Worm (Caenorhabditis elegans): ENCODE measurements around the gene Y45F3A.8.

The Y45F3A.8 gene

ce11 chrIII:10595066-10595465, 2.4 kb upstream of the Y45F3A.8 start, which contains the start of gene Y45F3A.9:
TSS of gene Y45F3A.9 (minus strand) at chrIII:10595166.
- TF ChIP-seq gei-8 (GFP tag; optimal IDR thresholded peaks at IDR 0.05) (no peak), ama-1 (optimal IDR thresholded peaks at IDR 0.05) (peak; percentile 37), aha-1 (tag) (peak; percentile 31), zfp-3 (GFP tag; conservative IDR thresholded peaks at IDR 0.05) (no peak)

- TF ChIP-seq lin-13 (GFP tag; optimal IDR thresholded peaks at IDR 0.05) (no peak), Y48G9A.11 (GFP tag; IDR thresholded peaks at IDR 0.05) (no peak), madf-9 (GFP tag; conservative IDR thresholded peaks at IDR 0.05) (no peak), mep-1 (tag; optimal IDR thresholded peaks at IDR 0.05) (no peak), aha-1 (tag) (peak; percentile 30), F10B5.3 (tag; optimal IDR thresholded peaks at IDR 0.05) (no peak), tra-1 (GFP tag; IDR thresholded peaks at IDR 0.05) (no peak), set-16 (GFP tag; IDR thresholded peaks at IDR 0.05) (peak; percentile 63), unc-62 (GFP tag; optimal IDR thresholded peaks at IDR 0.05 in 1 of 2) (no peak), unc-62 (tag; optimal IDR thresholded peaks at IDR 0.05) (no peak)
These were observed 555 bp downstream of the Y45F3A.8 start for ce11 chrIII:10592074-10592473.

- TF ChIP-seq nhr-77 (tag; optimal IDR thresholded peaks at IDR 0.05) (no peak), T20F7.1 (GFP tag; optimal IDR thresholded peaks at IDR 0.05) (no peak), dmd-6 (GFP tag; IDR thresholded peaks at IDR 0.05) (no peak), pha-4 (GFP tag; IDR thresholded peaks at IDR 0.05) (no peak), pha-4 (tag; optimal IDR thresholded peaks at IDR 0.05) (no peak), ceh-82 (tag; optimal IDR thresholded peaks at IDR 0.05) (no peak)
These were observed 6.4 kb downstream of the Y45F3A.8 start, which contains the start of gene Y45F3A.5 for ce11 chrIII:10586243-10586642. TSS of gene Y45F3A.5 (minus strand) at chrIII:10586343.

ce11 chrIII:10583483-10583882, 9.1 kb downstream of the Y45F3A.8 start:
- TF ChIP-seq fkh-10 (GFP tag; optimal IDR thresholded peaks at IDR 0.05) (no peak), nhr-11 (tag; optimal IDR thresholded peaks at IDR 0.05) (no peak), ctbp-1 (GFP tag; IDR thresholded peaks at IDR 0.05) (0 out of 2 replicates have a peak, but pooled peaks have one; percentile 37), mxl-3 (GFP tag; optimal IDR thresholded peaks at IDR 0.05) (no peak)

ce11 chrIII:10580206-10580605, 12.4 kb downstream of the Y45F3A.8 start:
- TF ChIP-seq aha-1 (tag): peak; percentile 71
- TF ChIP-seq mxl-2 (GFP tag; conservative IDR thresholded peaks at IDR 0.05): no peak
- TF ChIP-seq zip-2 (tag; optimal IDR thresholded peaks at IDR 0.05): no peak
- no peak for TF ChIP-seq dpl-1 (GFP tag; optimal IDR thresholded peaks at IDR 0.05)
- no peak for TF ChIP-seq ctbp-1 (GFP tag; IDR thresholded peaks at IDR 0.05)
- TF ChIP-seq ceh-32 (tag; optimal IDR thresholded peaks at IDR 0.05; ENCODE audit: poor library complexity): no peak

ce11 chrIII:10578873-10579272, 13.8 kb downstream of the Y45F3A.8 start:
- TF ChIP-seq nhr-28 (tag; optimal IDR thresholded peaks at IDR 0.05): no peak
- no peak for TF ChIP-seq egl-27 (tag; optimal IDR thresholded peaks at IDR 0.05)
- TF ChIP-seq nhr-6 (tag; optimal IDR thresholded peaks at IDR 0.05): no peak
- no peak for TF ChIP-seq snpc-4 (tag; optimal IDR thresholded peaks at IDR 0.05)
- TF ChIP-seq nhr-77 (tag; optimal IDR thresholded peaks at IDR 0.05): no peak
- TF ChIP-seq zfp-2 (tag; optimal IDR thresholded peaks at IDR 0.05): no peak
- TF ChIP-seq mes-2 (tag; optimal IDR thresholded peaks at IDR 0.05; ENCODE audit: poor library complexity, severe bottlenecking): no peak
- TF ChIP-seq unc-62 (GFP tag; optimal IDR thresholded peaks at IDR 0.05 in 1 of 2): no peak
- TF ChIP-seq unc-62 (tag; optimal IDR thresholded peaks at IDR 0.05): no peak
- no peak for TF ChIP-seq dpl-1 (GFP tag; optimal IDR thresholded peaks at IDR 0.05)
- no peak for TF ChIP-seq ceh-32 (tag; optimal IDR thresholded peaks at IDR 0.05; ENCODE audit: poor library complexity)
- no peak for TF ChIP-seq snpc-1.2 (GFP tag; IDR thresholded peaks at IDR 0.05)
- TF ChIP-seq lin-29 (GFP tag; IDR thresholded peaks at IDR 0.05): no peak
- TF ChIP-seq zag-1 (tag; optimal IDR thresholded peaks at IDR 0.05): no peak
- TF ChIP-seq mxl-2 (GFP tag; conservative IDR thresholded peaks at IDR 0.05): no peak
- TF ChIP-seq zip-11 (GFP tag; IDR thresholded peaks at IDR 0.05): no peak
